Worm (Caenorhabditis elegans): ENCODE results near the gene clec-118.

Gene clec-118

ce11 chrII:580189-580643 is 32.0 kb downstream of the clec-118 start, which contains the start of the genes cdc-37 and W08F4.3:
Gene cdc-37, minus strand, starts transcription at chrII:580593.
Gene W08F4.3, plus strand, starts transcription at chrII:580602.
- TF ChIP-seq ces-1 (GFP tag; optimal IDR thresholded peaks at IDR 0.05) (peak; percentile 31), nhr-28 (tag; optimal IDR thresholded peaks at IDR 0.05) (no peak), unc-120 (tag; optimal IDR thresholded peaks at IDR 0.05; ENCODE audit: poor library complexity, severe bottlenecking) (peak; percentile 98)

- TF ChIP-seq mab-5 (tag; optimal IDR thresholded peaks at IDR 0.05) (no peak), mls-2 (tag; optimal IDR thresholded peaks at IDR 0.05) (no peak), mep-1 (tag; optimal IDR thresholded peaks at IDR 0.05) (no peak), elt-3 (tag; optimal IDR thresholded peaks at IDR 0.05) (no peak), nhr-12 (tag; optimal IDR thresholded peaks at IDR 0.05) (no peak), zip-8 (tag; optimal IDR thresholded peaks at IDR 0.05) (no peak)
These were observed 33.5 kb downstream of the clec-118 start for ce11 chrII:578803-579202.

- TF ChIP-seq lin-32 (GFP tag; optimal IDR thresholded peaks at IDR 0.05) (no peak), sem-2 (GFP tag; optimal IDR thresholded peaks at IDR 0.05) (no peak), nhr-12 (tag; optimal IDR thresholded peaks at IDR 0.05) (no peak), drap-1 (GFP tag; optimal IDR thresholded peaks at IDR 0.05) (no peak), zip-8 (tag; optimal IDR thresholded peaks at IDR 0.05) (no peak), elt-3 (tag; optimal IDR thresholded peaks at IDR 0.05) (no peak), hlh-1 (tag; optimal IDR thresholded peaks at IDR 0.05) (no peak)
These were observed 34.6 kb downstream of the clec-118 start, which contains the start of gene W08F4.7 for ce11 chrII:577632-578031. Gene W08F4.7, minus strand, starts transcription at chrII:577732.

ce11 chrII:574064-574463 is 38.2 kb downstream of the clec-118 start:
- TF ChIP-seq zip-8 (tag; optimal IDR thresholded peaks at IDR 0.05), result no peak

- TF ChIP-seq pha-4 (tag; optimal IDR thresholded peaks at IDR 0.05), result no peak
- TF ChIP-seq ceh-83 (GFP tag; optimal IDR thresholded peaks at IDR 0.05), result no peak
- no peak for TF ChIP-seq cnd-1 (tag; optimal IDR thresholded peaks at IDR 0.05)
- TF ChIP-seq mep-1 (tag; optimal IDR thresholded peaks at IDR 0.05), result no peak
- no peak for TF ChIP-seq unc-62 (GFP tag; optimal IDR thresholded peaks at IDR 0.05)
- TF ChIP-seq sem-2 (GFP tag; optimal IDR thresholded peaks at IDR 0.05), result no peak
- TF ChIP-seq lin-13 (tag; optimal IDR thresholded peaks at IDR 0.05), result no peak
- no peak for TF ChIP-seq lsy-2 (tag; optimal IDR thresholded peaks at IDR 0.05)
- no peak for TF ChIP-seq flh-1 (GFP tag; optimal IDR thresholded peaks at IDR 0.05)
- no peak for TF ChIP-seq ceh-43 (GFP tag; optimal IDR thresholded peaks at IDR 0.05)
- no peak for TF ChIP-seq nhr-12 (tag; optimal IDR thresholded peaks at IDR 0.05)
- no peak for TF ChIP-seq bed-3 (GFP tag; optimal IDR thresholded peaks at IDR 0.05)
- TF ChIP-seq snpc-4 (tag; optimal IDR thresholded peaks at IDR 0.05), result no peak
- TF ChIP-seq ham-2 (GFP tag; optimal IDR thresholded peaks at IDR 0.05), result no peak
- no peak for TF ChIP-seq ceh-39 (tag; optimal IDR thresholded peaks at IDR 0.05)
- no peak for TF ChIP-seq nhr-76 (tag; optimal IDR thresholded peaks at IDR 0.05)
These were observed 40.3 kb downstream of the clec-118 start, which contains the start of gene mlt-8 for ce11 chrII:572010-572409. Gene mlt-8, minus strand, starts transcription at chrII:572110.

- TF ChIP-seq ceh-43 (GFP tag; optimal IDR thresholded peaks at IDR 0.05) (no peak), nhr-76 (tag; optimal IDR thresholded peaks at IDR 0.05) (no peak), nhr-12 (tag; optimal IDR thresholded peaks at IDR 0.05) (no peak), hlh-1 (tag; optimal IDR thresholded peaks at IDR 0.05) (no peak)
These were observed 43.5 kb downstream of the clec-118 start, which contains the start of gene W08F4.5 for ce11 chrII:568776-569175. Gene W08F4.5, minus strand, starts transcription at chrII:568876.

Data from whole organism, mixed stage, embryonic.